Worm (Caenorhabditis elegans) whole organism, mixed stage, embryonic: ENCODE measurements around the gene C09B9.4.

Experiments
- hlh-1 ChIP-seq: fragments of 150-350 bp; optimal IDR thresholded peaks from 2 replicates; lab custom pipeline; 2014; ENCODE audit warnings: missing biosample characterization, missing genetic modification reagents, missing genetic modification characterization
- pha-4 ChIP-seq: fragments of 150-350 bp; optimal IDR thresholded peaks from 2 replicates; lab custom pipeline; 2018; ENCODE audit warnings: missing biosample characterization, missing genetic modification reagents, missing genetic modification characterization

DNA sequence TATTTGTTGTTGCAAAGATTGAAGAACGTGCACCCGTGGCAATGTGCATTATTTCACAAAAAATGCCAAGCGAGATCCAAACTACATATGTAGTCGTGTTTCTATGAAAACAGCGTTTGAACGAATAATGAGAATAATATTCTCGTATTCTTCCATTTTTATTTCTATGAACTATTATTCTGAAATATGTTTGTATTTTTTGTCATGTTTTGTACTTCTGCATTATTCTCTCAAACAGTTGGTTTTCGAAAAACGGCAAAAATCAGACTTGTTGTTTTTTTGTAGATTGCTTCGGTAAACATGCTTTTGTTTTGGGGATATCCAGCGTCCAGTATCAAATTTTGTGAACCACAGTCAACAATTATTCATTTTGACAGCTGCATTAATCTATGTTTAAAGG, 46.9 kb downstream of the C09B9.4 start, which contains the start of gene clec-177:
- TF ChIP-seq hlh-1 (no peak), pha-4 (no peak)
